Worm (Caenorhabditis elegans) whole organism, mixed stage, embryonic: Measurements from ENCODE around the gene T12A7.9.
A peak's percentile ranks its signal among the peaks of the same experiment; 100 is the strongest.

ENCODE experiments used
- bed-3 ChIP-seq: fragments of 200-800 bp; sonication (Bioruptor generic); optimal IDR thresholded peaks from 3 replicates; lab custom pipeline; 2018; ENCODE audit warnings: mild to moderate bottlenecking, missing genetic modification characterization, moderate library complexity, missing compliant biosample characterization
- ceh-39 ChIP-seq: fragments of 150-350 bp; optimal IDR thresholded peaks from 2 replicates; lab custom pipeline; 2014; ENCODE audit warnings: missing biosample characterization, missing genetic modification characterization
- ceh-43 ChIP-seq: fragments of 200-800 bp; sonication (Bioruptor generic); optimal IDR thresholded peaks from 2 replicates; lab custom pipeline; 2018; ENCODE audit warnings: mild to moderate bottlenecking, missing genetic modification characterization, moderate library complexity, missing compliant biosample characterization
- ces-1 ChIP-seq: fragments of 150-350 bp; optimal IDR thresholded peaks from 2 replicates; lab custom pipeline; 2014; ENCODE audit warnings: missing biosample characterization, missing genetic modification reagents, missing genetic modification characterization
- cnd-1 ChIP-seq: fragments of 200-800 bp; sonication (Bioruptor generic); optimal IDR thresholded peaks from 2 replicates; lab custom pipeline; 2018; ENCODE audit warnings: mild to moderate bottlenecking, missing genetic modification characterization, missing compliant biosample characterization
- drap-1 ChIP-seq: fragments of 200-800 bp; sonication (Bioruptor generic); optimal IDR thresholded peaks from 3 replicates; lab custom pipeline; 2018; ENCODE audit warnings: mild to moderate bottlenecking, missing genetic modification characterization, missing compliant biosample characterization
- elt-1 ChIP-seq: sonication (generic microtip); optimal IDR thresholded peaks from 2 replicates; lab custom pipeline; 2017; ENCODE audit warnings: missing genetic modification characterization, mild to moderate bottlenecking, missing compliant biosample characterization, antibody characterized with exemption, moderate library complexity, borderline replicate concordance; ENCODE audit not compliant: insufficient read depth
- ham-2 ChIP-seq: fragments of 200-800 bp; sonication (Bioruptor generic); optimal IDR thresholded peaks from 2 replicates; lab custom pipeline; 2018; ENCODE audit warnings: mild to moderate bottlenecking, missing genetic modification characterization, missing compliant biosample characterization
- hlh-1 ChIP-seq: fragments of 150-350 bp; optimal IDR thresholded peaks from 2 replicates; lab custom pipeline; 2014; ENCODE audit warnings: missing biosample characterization, missing genetic modification reagents, missing genetic modification characterization
- nhr-12 ChIP-seq: fragments of 150-350 bp; optimal IDR thresholded peaks from 2 replicates; lab custom pipeline; 2014; ENCODE audit warnings: missing biosample characterization, missing genetic modification characterization
- nhr-2 ChIP-seq: fragments of 150-350 bp; optimal IDR thresholded peaks from 2 replicates; lab custom pipeline; 2014; ENCODE audit warnings: missing biosample characterization, missing genetic modification characterization
- nhr-237 ChIP-seq: fragments of 150-350 bp; optimal IDR thresholded peaks from 2 replicates; lab custom pipeline; 2014; ENCODE audit warnings: missing biosample characterization, missing genetic modification characterization
- nhr-76 ChIP-seq: sonication (generic microtip); optimal IDR thresholded peaks from 2 replicates; lab custom pipeline; 2017; ENCODE audit warnings: missing biosample characterization, missing genetic modification characterization
- pha-4 ChIP-seq: fragments of 150-350 bp; optimal IDR thresholded peaks from 2 replicates; lab custom pipeline; 2018; ENCODE audit warnings: missing biosample characterization, missing genetic modification reagents, missing genetic modification characterization
- sem-2 ChIP-seq: fragments of 200-800 bp; sonication (Bioruptor generic); optimal IDR thresholded peaks from 2 replicates; lab custom pipeline; 2018; ENCODE audit warnings: mild to moderate bottlenecking, missing genetic modification characterization, missing compliant biosample characterization
- sptf-1 ChIP-seq: sonication (generic microtip); optimal IDR thresholded peaks from 2 replicates; lab custom pipeline; 2017; ENCODE audit warnings: mild to moderate bottlenecking, missing genetic modification characterization, moderate library complexity, missing compliant biosample characterization
- unc-120 ChIP-seq: sonication (generic microtip); optimal IDR thresholded peaks from 2 replicates; lab custom pipeline; 2017; ENCODE audit warnings: missing genetic modification characterization, missing compliant biosample characterization; ENCODE audit not compliant: poor library complexity, severe bottlenecking
- unc-62 ChIP-seq: fragments of 150-350 bp; optimal IDR thresholded peaks from 2 replicates; lab custom pipeline; 2014; ENCODE audit warnings: missing biosample characterization, missing genetic modification reagents, missing genetic modification characterization
- zip-8 ChIP-seq: fragments of 150-350 bp; optimal IDR thresholded peaks from 2 replicates; lab custom pipeline; 2014; ENCODE audit warnings: missing biosample characterization, missing genetic modification characterization

T12A7.9 gene

ce11 chrIV:11710331-11710730 is 45.5 kb downstream of the T12A7.9 start:
- no peak for TF ChIP-seq drap-1 (GFP tag; lab: Kevin White, UChicago)
- no peak for TF ChIP-seq ceh-39 (tag; lab: Kevin White, UChicago)
- no peak for TF ChIP-seq nhr-12 (tag; lab: Kevin White, UChicago)
- no peak for TF ChIP-seq sptf-1
- no peak for TF ChIP-seq ces-1 (GFP tag; lab: Kevin White, UChicago)
- peak; percentile 16 for TF ChIP-seq hlh-1 (tag; lab: Kevin White, UChicago)
- no peak for TF ChIP-seq cnd-1 (tag; lab: Kevin White, UChicago)
- no peak for TF ChIP-seq nhr-76 (tag; lab: Kevin White, UChicago)
- TF ChIP-seq elt-1 (tag; lab: Kevin White, UChicago), result no peak
- TF ChIP-seq ceh-43 (GFP tag; lab: Kevin White, UChicago), result no peak
- TF ChIP-seq zip-8, result no peak
- no peak for TF ChIP-seq nhr-2 (tag; lab: Kevin White, UChicago)
- no peak for TF ChIP-seq ham-2 (GFP tag; lab: Kevin White, UChicago)
- TF ChIP-seq bed-3 (GFP tag; lab: Kevin White, UChicago), result no peak
- TF ChIP-seq nhr-237, result no peak
- peak; percentile 31 for TF ChIP-seq pha-4
- TF ChIP-seq sem-2, result no peak
- TF ChIP-seq unc-120 (tag; lab: Kevin White, UChicago), result peak; percentile 75
- TF ChIP-seq unc-62 (GFP tag; lab: Kevin White, UChicago), result peak; percentile 92
